Fruit fly (Drosophila melanogaster): ENCODE data around the gene CG13876.

The CG13876 gene

dm6 chr3L:199754-200596, 6.0 kb upstream of the CG13876 start, which contains the start of the genes rno and mri:
Gene rno (minus strand): TSS chr3L:199762.
Gene mri (plus strand): TSS chr3L:200174.
- TF ChIP-seq Pif1A (GFP tag; optimal IDR thresholded peaks at IDR 0.05): no peak
- peak; percentile 41 for TF ChIP-seq CG34367 (tag; optimal IDR thresholded peaks at IDR 0.05)
- TF ChIP-seq CG8159 (tag; optimal IDR thresholded peaks at IDR 0.05): peak; percentile 66
- TF ChIP-seq fd96Ca (GFP tag; IDR thresholded peaks at IDR 0.05): no peak; the same call in 1 of the 3 replicates
- TF ChIP-seq D1 (tag; optimal IDR thresholded peaks at IDR 0.05): no peak
- peak; percentile 64; the same call in 1 of the 3 replicates for TF ChIP-seq CG4496 (GFP tag; IDR thresholded peaks at IDR 0.05)
- peak; percentile 36; the same call in 1 of the 2 replicates for TF ChIP-seq Ets98B (GFP tag; IDR thresholded peaks at IDR 0.05)
- TF ChIP-seq CG8301 (tag; optimal IDR thresholded peaks at IDR 0.05): no peak
- peak; percentile 53 for TF ChIP-seq CG9948 (tag; optimal IDR thresholded peaks at IDR 0.05)
- no peak for TF ChIP-seq CG10348 (GFP tag; IDR thresholded peaks at IDR 0.05)
- TF ChIP-seq CG17806 (tag; optimal IDR thresholded peaks at IDR 0.05): peak; percentile 44
- no peak for TF ChIP-seq CG13204 (GFP tag; optimal IDR thresholded peaks at IDR 0.05)
- TF ChIP-seq CG12605 (GFP tag; IDR thresholded peaks at IDR 0.05): no peak
- TF ChIP-seq CG32121 (GFP tag; IDR thresholded peaks at IDR 0.05): no peak
- TF ChIP-seq EcR (GFP tag; optimal IDR thresholded peaks at IDR 0.05): no peak
- no peak for TF ChIP-seq CG14655 (GFP tag; optimal IDR thresholded peaks at IDR 0.05)
- TF ChIP-seq CG15710 (tag; optimal IDR thresholded peaks at IDR 0.05): peak; percentile 61
- peak; percentile 58 for TF ChIP-seq rn (GFP tag; IDR thresholded peaks at IDR 0.05)
- peak; percentile 22 for TF ChIP-seq Snoo (tag; optimal IDR thresholded peaks at IDR 0.05)
- TF ChIP-seq Pif1B (GFP tag; optimal IDR thresholded peaks at IDR 0.05): no peak
- TF ChIP-seq gl (tag; optimal IDR thresholded peaks at IDR 0.05): no peak

DNA sequence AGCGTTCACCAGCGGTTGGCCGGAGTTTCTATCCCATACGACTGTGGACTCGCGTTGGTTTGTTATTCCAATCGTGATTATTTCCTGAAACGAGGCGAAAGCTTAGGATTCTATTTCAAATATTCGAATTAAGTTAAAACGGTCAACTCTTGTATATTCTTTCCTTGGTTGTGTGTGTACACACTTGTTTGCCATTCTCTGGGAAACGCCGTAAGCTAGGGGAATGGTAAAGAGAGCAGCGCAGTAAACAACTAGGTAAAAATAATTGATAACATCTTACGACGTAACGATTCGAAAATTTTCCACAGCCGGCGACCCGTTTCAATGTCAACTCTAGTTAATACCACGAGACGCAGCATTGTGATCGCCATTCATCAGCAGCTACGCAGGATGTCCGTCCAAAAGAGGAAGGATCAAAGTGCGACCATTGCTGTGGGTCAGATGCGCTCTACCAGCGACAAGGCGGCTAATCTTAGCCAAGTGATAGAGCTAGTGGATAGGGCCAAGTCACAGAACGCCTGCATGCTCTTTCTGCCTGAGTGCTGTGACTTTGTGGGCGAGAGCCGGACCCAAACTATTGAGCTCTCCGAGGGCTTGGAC, 2.3 kb upstream of the CG13876 start, which contains the start of gene NitFhit:
NitFhit (plus strand) TSS at position 195 of the 600 bp plus-strand sequence.
- TF ChIP-seq Pif1B (GFP tag; optimal IDR thresholded peaks at IDR 0.05) (no peak), CG8159 (tag; optimal IDR thresholded peaks at IDR 0.05) (no peak), gl (tag; optimal IDR thresholded peaks at IDR 0.05) (peak; percentile 29), rn (GFP tag; IDR thresholded peaks at IDR 0.05) (no peak), CG34367 (tag; optimal IDR thresholded peaks at IDR 0.05) (no peak), fd96Ca (GFP tag; IDR thresholded peaks at IDR 0.05) (no peak), CG9948 (tag; optimal IDR thresholded peaks at IDR 0.05) (no peak)

DNA sequence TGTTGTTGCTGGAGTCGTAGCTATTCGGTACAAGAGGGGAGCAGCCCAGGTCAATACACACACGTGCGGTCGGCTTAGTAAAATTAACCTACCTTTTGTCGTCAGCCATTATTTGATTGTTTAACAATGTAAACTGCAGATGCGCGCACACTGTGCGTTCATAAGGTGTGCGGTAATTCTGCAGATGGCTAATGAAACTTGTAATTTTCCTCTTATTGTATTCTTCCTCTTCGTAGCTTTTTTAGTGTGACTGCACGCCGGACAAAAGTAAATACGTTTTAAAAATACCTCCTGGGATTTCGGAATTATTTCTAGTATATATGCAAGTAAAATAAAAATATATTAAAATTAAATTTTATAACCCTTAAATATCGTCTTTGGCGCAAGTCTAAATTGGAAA, 5.3 kb downstream of the CG13876 start, which contains the start of gene Prp4k:
Prp4k (minus strand) TSS at position 258 of the 400 bp plus-strand sequence.
- TF ChIP-seq EcR (GFP tag; optimal IDR thresholded peaks at IDR 0.05): peak; percentile 48
- TF ChIP-seq CG14655 (GFP tag; optimal IDR thresholded peaks at IDR 0.05): no peak
- 0 out of 3 replicates have a peak, but pooled peaks have one; percentile 36 for TF ChIP-seq CG4496 (GFP tag; IDR thresholded peaks at IDR 0.05)

DNA sequence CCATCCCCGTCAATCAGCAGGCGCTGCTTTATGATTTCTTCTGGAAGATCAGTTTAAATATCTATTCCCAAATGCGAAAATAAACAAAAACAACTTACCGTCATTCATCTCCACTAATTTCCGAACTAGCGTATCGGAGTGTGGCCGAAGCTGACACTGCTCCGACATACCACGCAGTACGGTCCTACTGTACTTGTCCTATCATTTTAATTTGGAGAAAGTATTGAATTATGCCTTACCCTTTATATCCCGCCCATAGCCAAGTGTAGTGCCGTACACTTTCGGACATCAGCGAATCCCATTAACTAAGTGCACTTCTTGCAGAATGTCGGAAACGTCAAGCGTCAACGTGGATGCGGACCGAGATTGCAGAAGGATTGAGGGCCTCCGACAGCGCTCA, 6.6 kb downstream of the CG13876 start, which contains the start of the genes thoc7 and Dis3l2:
thoc7 (minus strand) TSS at position 168 of the 400 bp plus-strand sequence.
Dis3l2 (plus strand) TSS at position 190 of the 400 bp plus-strand sequence.
- TF ChIP-seq Ets98B (GFP tag; IDR thresholded peaks at IDR 0.05) (no peak), CG12605 (GFP tag; IDR thresholded peaks at IDR 0.05) (no peak), rn (GFP tag; IDR thresholded peaks at IDR 0.05) (no peak), CG14655 (GFP tag; optimal IDR thresholded peaks at IDR 0.05) (no peak), CG13204 (GFP tag; optimal IDR thresholded peaks at IDR 0.05) (no peak), CG8301 (tag; optimal IDR thresholded peaks at IDR 0.05) (no peak), CG9948 (tag; optimal IDR thresholded peaks at IDR 0.05) (no peak), Pif1B (GFP tag; optimal IDR thresholded peaks at IDR 0.05) (no peak), CG4496 (GFP tag; IDR thresholded peaks at IDR 0.05) (no peak), CG34367 (tag; optimal IDR thresholded peaks at IDR 0.05) (no peak), EcR (GFP tag; optimal IDR thresholded peaks at IDR 0.05) (no peak), Snoo (tag; optimal IDR thresholded peaks at IDR 0.05) (no peak), CG15710 (tag; optimal IDR thresholded peaks at IDR 0.05) (no peak), CG10348 (GFP tag; IDR thresholded peaks at IDR 0.05) (no peak), fd96Ca (GFP tag; IDR thresholded peaks at IDR 0.05) (no peak), CG17806 (tag; optimal IDR thresholded peaks at IDR 0.05) (no peak), Pif1A (GFP tag; optimal IDR thresholded peaks at IDR 0.05) (no peak)

DNA sequence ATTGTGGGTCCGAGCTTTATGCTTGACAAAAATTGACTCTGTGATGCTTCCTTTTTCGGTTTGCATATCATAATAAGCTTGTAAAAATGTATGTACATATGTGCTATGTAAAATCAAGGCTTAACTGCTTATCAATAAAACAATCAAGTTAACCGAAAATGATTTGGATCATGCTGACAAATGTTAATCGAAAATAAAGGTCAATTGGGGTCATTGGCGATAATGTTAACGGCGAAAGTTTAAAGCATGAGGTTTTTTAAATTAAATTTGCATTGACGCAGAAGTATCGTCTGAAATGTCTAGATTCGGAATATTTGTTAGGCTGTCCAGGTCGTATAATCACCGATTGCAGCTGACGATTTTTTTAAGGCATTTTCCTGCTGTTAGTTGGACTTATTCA, 10.4 kb downstream of the CG13876 start, which contains the start of gene Kaz1-ORFB:
Kaz1-ORFB (plus strand) TSS at position 301 of the 400 bp plus-strand sequence.
- TF ChIP-seq CG13204 (GFP tag; optimal IDR thresholded peaks at IDR 0.05) (no peak), CG10348 (GFP tag; IDR thresholded peaks at IDR 0.05) (no peak)

DNA sequence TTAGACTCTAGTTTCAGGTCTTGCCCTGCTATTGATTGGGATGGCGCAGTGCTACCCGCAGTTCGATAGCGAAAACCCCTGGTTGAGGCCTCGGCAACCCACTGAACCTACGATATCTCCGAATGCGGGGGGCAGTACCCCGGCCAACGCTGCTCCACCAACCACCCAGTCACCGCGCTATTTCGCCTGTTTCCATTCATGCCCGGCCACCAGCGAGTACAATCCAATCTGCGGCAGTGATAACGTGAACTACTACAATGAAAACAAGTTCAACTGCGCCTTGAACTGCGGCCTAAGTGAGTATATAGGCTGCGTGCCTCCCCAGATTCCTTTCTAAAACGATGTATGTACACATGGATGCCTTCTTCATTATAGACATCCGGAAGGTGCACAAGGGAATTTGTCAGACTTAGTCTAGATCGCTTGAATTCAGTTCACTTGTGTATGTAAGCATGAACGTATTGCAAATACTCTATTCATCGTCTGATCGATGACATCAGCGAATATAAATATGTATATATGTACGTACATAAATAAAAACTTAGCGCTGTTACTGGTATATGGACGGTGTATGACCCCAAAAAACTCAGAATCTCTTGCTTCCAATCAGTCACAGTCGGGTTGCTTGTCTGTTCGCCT, 11.7 kb downstream of the CG13876 start, which contains the start of gene CG13877:
CG13877 (plus strand) TSS at position 589 of the 639 bp plus-strand sequence.
- no peak for TF ChIP-seq D1 (tag; optimal IDR thresholded peaks at IDR 0.05)
- peak; percentile 50 for TF ChIP-seq EcR (GFP tag; optimal IDR thresholded peaks at IDR 0.05)
- no peak for TF ChIP-seq CG12605 (GFP tag; IDR thresholded peaks at IDR 0.05)
